Worm (Caenorhabditis elegans): ENCODE data around the gene pgp-5.

Gene pgp-5

DNA sequence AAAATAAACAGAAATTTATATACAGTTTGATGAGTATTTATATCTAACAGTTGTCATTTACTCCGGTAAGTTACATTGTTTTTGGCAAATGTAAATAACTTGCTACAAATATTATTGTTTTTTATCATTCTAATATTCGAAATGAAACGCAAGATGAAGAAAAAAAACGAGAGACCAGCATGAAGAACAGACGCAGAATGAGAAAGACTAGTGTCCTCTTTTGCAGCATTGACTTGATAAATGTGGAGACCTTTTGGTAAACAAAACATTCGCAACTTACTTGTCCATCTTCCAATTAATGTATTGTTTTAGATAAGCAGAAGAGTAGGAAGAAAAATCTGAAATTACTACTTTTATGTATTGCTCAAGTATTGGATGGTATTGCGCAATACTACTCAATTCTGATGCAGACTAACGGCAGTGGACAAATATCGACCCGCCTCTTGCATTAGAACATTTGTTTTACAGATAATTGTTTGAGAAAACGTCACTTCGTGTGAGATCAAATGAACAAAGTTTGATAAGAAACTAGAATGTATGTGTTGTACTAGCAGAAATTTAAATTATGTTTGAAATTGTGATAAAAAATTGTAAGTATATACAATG lies 18.1 kb upstream of the pgp-5 start, which contains the start of gene pgp-6:
Gene pgp-6 (minus strand): TSS at position 288 of the 606 bp plus-strand sequence.
- TF ChIP-seq unc-62 (GFP tag; optimal IDR thresholded peaks at IDR 0.05) = no peak

DNA sequence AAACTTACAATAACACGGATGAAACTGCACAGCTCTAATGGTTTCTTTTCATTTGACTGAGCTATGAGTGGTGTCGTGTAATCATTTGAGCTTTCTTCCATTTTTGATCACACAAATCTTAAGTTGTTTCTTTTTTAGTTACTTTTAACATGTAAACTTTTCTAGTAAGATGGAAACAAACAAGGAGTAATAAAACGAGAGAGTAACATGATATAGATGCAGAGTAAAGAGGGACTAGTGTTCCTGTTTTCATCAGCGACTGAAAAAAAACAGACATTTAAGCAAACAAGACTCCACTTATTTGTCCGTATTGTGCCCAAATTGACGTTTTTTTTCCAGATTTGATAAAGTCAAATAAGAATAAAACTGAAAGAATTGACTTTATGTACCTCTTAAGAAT lies 11.0 kb upstream of the pgp-5 start, which contains the start of gene pgp-7:
Gene pgp-7 (minus strand): TSS at position 101 of the 400 bp plus-strand sequence.
- no peak for TF ChIP-seq unc-62 (GFP tag; optimal IDR thresholded peaks at IDR 0.05)

DNA sequence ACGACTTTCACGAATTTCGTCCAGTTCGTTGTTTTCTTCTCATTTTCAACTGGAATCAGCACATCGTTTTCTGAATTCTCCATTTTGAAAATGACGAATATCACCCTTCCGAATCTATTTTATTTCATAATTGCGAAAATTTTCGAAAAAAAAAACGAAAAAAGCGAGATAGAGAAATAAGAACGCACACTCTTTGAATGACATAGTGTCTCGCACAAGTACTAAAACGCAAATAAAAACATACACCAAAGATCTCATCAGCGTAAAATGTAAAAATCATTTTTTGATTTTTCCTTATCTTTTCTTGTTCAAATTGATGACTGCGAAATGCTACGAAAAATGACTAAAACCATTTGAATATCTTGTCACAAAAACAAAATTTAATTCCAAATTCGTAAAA lies 5.2 kb upstream of the pgp-5 start, which contains the start of gene pgp-8:
Gene pgp-8 (minus strand): TSS at position 101 of the 400 bp plus-strand sequence.
- no peak for TF ChIP-seq unc-62 (GFP tag; optimal IDR thresholded peaks at IDR 0.05)

DNA sequence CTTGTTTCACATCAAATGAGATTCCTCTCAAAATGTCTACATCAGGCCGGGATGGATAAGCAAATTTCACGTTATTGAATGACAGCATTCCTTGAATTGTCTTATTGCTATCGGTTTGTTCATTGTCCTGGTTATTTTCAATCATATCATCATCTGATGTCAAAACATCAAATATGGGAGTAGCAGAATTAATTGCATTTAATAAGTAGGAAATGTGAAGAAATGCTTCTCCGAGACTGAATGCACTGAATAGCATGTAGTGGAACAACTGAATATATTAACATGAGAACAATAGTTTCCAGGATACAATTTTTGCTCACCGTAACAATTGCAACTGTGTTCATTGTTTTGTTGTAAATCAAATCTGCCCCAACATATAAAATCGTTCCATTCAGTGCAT lies 3.5 kb upstream of the pgp-5 start:
- TF ChIP-seq unc-62 (GFP tag; optimal IDR thresholded peaks at IDR 0.05) = no peak

DNA sequence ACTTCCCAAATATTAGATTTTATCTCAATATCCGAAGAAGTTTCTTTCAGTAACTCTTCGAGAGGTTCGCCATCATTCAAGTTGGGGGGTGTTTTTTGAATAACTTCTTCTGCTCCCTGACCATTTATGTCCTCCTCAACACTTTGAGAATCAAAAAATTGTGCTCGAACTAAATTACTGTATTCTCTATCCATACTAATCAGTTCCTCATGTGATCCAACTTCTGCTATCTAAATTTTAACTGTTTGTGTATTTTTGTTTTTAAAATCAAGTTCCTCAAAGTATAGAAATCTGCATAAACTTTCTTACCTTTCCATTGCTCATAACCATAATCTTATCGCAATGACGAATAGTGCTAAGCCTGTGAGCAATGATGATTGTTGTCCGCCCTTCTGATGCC lies 2.6 kb upstream of the pgp-5 start:
- TF ChIP-seq unc-62 (GFP tag; optimal IDR thresholded peaks at IDR 0.05) = no peak

DNA sequence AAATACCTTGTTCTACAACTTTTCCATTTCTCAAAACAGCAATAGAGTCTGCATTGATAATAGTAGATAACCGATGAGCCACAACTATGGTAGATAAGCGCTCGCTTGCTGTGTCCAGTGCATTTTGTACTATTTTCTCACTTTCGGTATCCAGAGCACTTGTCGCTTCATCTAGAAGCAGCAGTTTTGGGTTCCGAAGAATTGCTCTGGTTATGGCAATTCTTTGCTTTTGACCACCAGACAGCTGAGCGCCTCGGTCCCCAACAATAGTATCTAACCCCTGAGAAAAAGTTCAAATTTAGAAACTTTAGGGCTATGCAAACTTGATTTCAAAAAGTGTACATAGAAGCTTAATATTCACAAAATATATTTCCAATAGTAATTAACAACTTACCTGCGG lies 525 bp upstream of the pgp-5 start:
- no peak for TF ChIP-seq unc-62 (GFP tag; optimal IDR thresholded peaks at IDR 0.05)

DNA sequence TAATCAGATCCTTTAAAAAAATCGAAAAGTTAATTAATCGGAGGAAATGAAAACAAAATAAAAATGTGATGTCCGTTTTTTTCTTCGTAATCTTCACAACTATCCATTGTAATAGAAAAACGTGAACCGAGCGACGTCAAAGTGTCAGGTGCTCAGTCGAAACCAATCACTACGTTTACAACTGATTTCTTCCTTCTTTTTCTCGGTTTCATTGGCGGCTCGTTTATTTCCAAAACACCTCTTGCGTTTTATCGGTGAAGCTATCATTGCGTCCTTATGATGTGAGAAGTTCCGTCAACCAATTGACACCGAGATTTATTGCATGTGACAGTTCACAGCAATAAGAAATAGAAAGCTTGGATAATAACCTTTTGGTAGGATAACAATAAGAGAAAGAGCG lies 5.8 kb downstream of the pgp-5 start:
- no peak for TF ChIP-seq unc-62 (GFP tag; optimal IDR thresholded peaks at IDR 0.05)

DNA sequence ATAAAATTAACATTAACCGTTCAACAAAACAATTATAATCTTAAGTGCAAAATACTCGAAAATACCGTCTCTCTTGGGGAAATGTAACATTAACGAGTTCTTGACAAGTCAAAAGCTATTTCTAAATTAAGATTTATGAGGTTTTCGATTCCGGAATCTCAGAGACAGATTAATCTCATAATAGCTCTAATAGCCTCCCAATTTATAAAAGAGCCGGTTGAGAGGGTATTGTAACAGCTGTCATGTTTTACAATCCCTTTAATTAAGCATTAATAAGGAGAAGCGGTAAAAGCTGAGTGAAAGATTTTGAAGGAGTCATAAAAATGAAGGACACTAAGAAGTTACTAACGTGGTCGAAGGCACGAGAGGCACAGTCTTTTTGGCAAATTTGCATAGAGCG lies 7.4 kb downstream of the pgp-5 start:
- TF ChIP-seq unc-62 (GFP tag; optimal IDR thresholded peaks at IDR 0.05) = no peak

DNA sequence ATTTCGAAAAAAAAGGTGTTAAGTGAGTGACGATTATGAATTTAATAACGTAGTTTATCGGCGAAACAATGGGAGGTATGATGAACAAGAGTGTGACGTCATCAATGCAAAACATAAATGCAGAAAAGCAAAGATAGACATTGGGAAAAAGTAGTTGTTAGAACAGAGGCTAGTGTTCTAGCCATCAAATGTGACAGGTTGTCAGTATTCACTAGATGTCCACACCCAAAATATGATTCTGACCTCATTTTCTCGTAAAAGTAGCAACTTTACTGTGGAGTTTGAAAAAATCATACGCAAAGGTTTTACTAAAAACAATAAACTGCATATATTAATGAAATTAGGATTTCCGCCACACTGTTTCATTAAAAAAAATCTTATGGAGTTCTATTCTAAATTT lies 7.9 kb downstream of the pgp-5 start:
- TF ChIP-seq unc-62 (GFP tag; optimal IDR thresholded peaks at IDR 0.05) = no peak

DNA sequence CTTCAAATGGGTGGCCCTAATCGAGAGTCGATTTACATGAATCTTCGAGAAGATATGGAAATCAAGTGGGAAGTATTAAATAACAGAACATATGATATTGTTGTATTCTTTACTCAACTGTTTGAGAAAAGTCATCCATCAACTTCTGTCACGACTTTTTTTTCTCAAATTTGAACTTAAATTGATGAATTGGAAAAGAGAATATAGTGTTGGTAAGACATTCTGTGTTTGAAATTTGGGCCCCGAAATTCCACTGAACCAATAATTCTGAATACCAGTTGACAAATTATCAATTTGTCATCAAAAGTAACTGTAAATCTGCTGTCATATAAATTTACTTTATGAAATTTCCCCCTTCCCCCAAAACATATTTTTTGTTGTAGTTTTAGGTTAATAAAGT lies 12.2 kb downstream of the pgp-5 start:
- no peak for TF ChIP-seq unc-62 (GFP tag; optimal IDR thresholded peaks at IDR 0.05)

DNA sequence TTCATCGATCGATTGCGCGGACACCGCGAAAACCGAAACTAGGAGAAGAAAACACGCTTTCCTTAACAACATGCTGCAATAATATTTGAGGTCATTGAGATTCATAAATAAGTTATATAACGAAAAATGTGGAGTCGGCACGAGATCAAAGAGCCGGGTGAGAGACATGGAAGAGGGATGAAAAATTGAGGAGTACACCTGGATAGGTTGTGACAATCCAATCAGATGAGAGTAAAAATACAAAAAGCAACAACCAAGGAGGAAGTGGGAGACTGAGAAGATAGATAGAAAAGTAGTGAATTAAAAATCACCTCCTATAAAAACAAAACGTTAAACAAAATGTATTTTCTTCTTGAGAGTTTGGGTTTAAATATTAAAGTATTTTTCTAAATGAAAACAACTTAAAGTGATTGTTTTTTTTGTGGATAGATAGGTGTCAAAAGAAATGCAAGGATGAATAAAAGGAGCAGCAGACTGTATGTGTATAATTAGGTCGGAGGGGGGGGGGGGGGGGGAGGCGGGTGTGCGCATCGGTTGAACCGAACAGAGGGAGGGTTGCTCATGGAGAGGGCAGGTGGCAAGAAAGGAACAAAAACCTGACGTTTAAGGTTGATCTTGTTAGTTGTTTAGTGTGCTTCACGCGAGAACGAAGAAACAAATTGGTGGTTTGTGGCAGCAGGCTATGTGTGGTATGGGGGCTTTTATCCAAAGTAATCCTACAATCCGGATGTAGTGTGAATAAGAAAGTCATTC lies 14.3 kb downstream of the pgp-5 start, which contains the start of gene C05A9.2:
Gene C05A9.2 (minus strand): TSS at position 73 of the 753 bp plus-strand sequence.
- no peak for TF ChIP-seq unc-62 (GFP tag; optimal IDR thresholded peaks at IDR 0.05)

DNA sequence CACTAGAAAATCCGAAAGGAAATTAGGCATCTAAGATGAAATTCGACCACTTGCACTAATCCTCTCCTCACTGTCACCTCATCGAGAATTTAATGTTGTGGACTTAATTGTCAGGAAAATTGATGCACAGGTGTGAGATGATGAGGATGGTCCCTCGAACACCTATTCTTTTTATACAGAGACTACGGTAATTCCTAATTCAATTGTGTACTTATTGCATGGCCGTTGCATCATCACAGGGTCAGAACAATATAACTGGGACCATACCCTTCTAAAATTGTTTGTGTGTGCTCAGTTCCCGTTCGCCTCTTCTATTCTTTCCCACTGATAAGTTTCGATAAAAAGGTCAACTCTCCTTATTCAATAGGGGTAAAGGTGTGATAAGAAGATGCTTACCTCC lies 15.0 kb downstream of the pgp-5 start:
- TF ChIP-seq unc-62 (GFP tag; optimal IDR thresholded peaks at IDR 0.05) = no peak

DNA sequence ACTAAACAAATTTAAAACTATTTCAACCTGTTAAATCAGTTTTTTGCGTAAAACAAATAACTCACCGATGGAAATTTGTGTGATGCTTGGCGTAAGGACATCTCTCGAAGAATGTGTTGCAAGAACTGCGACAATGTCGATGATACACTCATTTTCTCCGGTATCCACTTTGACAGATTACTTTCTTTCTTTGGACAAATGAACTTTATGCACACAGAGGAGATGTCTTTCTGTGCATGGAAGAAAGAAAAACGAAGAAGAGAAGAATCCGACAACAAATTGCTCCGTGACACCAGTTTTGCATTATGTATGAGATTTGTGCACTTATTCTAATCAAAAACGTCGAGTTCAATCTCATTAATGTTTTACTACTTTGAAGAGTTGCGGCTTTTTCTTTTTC lies 20.5 kb downstream of the pgp-5 start, which contains the start of gene plc-1:
Gene plc-1 (minus strand): TSS at position 101 of the 400 bp plus-strand sequence.
- TF ChIP-seq unc-62 (GFP tag; optimal IDR thresholded peaks at IDR 0.05) = no peak

DNA sequence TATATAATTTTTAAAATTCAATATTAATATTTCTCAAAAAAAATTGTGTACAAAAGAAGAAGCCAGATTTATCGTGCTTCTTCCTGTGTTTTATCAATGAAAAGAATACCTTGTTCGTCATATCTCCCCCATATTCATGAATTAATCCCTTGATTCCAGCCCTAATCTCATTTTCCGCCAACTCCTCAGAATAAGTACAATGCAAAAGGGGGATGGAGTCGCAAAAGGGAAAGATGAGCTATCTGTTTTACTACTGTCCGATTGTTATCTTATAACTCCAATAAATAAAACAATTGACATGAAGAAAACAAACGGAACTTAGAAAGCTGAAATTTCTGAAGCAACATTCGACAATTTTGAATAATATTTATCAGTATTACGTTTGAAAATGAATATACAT lies 21.5 kb downstream of the pgp-5 start:
- no peak for TF ChIP-seq unc-62 (GFP tag; optimal IDR thresholded peaks at IDR 0.05)

DNA sequence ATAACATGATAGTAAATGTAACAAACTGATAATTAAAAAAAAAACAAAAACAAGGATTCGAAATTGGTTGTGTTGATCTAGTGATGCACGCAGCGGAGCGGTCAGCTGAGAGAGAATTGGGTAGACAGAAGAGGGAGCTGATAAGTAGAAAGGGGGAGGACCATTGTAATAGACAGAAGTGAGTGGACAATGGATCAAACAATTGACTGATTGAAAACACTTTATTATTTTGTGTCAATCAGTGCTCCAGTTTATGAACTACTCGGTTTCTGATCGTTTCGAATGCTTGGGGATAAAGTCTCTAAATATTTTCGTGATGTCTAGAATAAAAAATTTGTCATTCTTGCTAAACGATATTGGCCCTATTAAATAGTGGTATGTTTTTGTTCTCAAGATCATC lies 24.5 kb downstream of the pgp-5 start:
- no peak for TF ChIP-seq unc-62 (GFP tag; optimal IDR thresholded peaks at IDR 0.05)

DNA sequence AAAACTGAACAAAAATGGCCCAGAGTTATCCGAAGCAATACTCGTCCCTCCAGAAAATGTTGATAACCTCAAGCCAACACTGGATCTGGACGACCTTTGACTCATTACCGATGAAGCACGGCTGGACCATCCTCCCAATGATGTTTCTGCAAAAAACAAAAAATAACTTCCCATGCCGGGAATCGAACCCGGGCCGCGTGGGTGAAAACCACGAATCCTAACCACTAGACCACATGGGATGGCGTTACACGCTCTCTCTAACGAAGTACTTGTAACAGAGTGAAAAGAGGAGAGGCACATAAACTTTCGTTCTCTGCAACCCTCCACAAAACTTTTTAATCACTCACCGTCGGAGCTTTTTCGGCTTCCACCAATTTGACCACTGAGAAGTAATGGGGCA lies 37.9 kb downstream of the pgp-5 start:
- TF ChIP-seq unc-62 (GFP tag; optimal IDR thresholded peaks at IDR 0.05) = no peak

DNA sequence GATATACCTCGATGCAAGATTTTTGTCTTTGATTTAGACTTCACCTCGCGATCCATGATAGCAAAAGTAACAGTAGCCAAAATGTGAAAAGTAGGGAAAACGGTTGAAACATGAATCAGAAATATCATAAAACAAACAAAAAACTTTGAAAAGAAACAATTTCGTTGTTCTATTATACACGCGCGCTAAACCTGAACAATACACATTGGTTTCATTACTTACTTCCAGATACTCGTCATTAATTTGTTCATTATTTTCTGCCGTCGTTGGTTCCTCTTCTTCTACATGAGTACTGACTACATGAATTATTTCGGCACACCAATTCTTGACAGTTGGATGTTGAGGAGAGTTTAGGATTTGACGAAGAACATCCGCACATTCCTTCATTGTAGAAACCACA lies 38.6 kb downstream of the pgp-5 start, which contains the start of gene F31B12.3:
Gene F31B12.3 (minus strand): TSS at position 101 of the 400 bp plus-strand sequence.
- no peak for TF ChIP-seq unc-62 (GFP tag; optimal IDR thresholded peaks at IDR 0.05)

All from whole organism, dauer.